Worm (Caenorhabditis elegans) whole organism, L1 larva: ENCODE results near the gene sri-25.
A peak's percentile ranks its signal among the peaks of the same experiment; 100 is the strongest.

Experiments used
- C04F5.9 ChIP-seq: sonication (generic microtip); optimal IDR thresholded peaks from 2 replicates; lab custom pipeline; 2016; ENCODE audit warnings: missing genetic modification characterization, missing compliant biosample characterization
- C16A3.4 ChIP-seq: fragments of 150-350 bp; optimal IDR thresholded peaks from 2 replicates; lab custom pipeline; 2014; ENCODE audit warnings: missing biosample characterization, missing genetic modification characterization
- Y116A8C.19 ChIP-seq: sonication (generic microtip); optimal IDR thresholded peaks from 2 replicates; lab custom pipeline; 2016; ENCODE audit warnings: missing compliant biosample characterization, missing genetic modification characterization, borderline replicate concordance
- aha-1 ChIP-seq: fragments of 150-350 bp; optimal IDR thresholded peaks from 2 replicates; lab custom pipeline; 2014; ENCODE audit warnings: missing biosample characterization, missing genetic modification characterization
- alr-1 ChIP-seq: fragments of 200-800 bp; sonication (Bioruptor generic); optimal IDR thresholded peaks from 2 replicates; lab custom pipeline; 2018; ENCODE audit warnings: borderline replicate concordance, mild to moderate bottlenecking, missing genetic modification characterization, missing compliant biosample characterization
- aly-2 ChIP-seq: fragments of 150-350 bp; optimal IDR thresholded peaks from 2 replicates; lab custom pipeline; 2014; ENCODE audit warnings: missing biosample characterization, missing genetic modification characterization
- blmp-1 ChIP-seq: fragments of 150-350 bp; optimal IDR thresholded peaks from 2 replicates; lab custom pipeline; 2014; ENCODE audit warnings: missing biosample characterization, missing genetic modification characterization
- ceh-82 ChIP-seq, 3 experiments: fragments of 150-350 bp in 1 of 3; sonication (generic microtip) in 2 of 3; optimal IDR thresholded peaks; 2 replicates each; lab custom pipeline; 2014 to 2017; ENCODE audit warnings: missing biosample characterization in 3 of 3, missing genetic modification characterization in 3 of 3
- ceh-90 ChIP-seq: sonication (generic microtip); optimal IDR thresholded peaks from 2 replicates; lab custom pipeline; 2016; ENCODE audit warnings: missing genetic modification characterization, missing compliant biosample characterization
- dpl-1 ChIP-seq, 3 experiments: fragments of 150-350 bp in 2 of 3; sonication (generic microtip) in 1 of 3; optimal IDR thresholded peaks; 2 replicates each; lab custom pipeline; 2014 to 2017; ENCODE audit warnings: missing biosample characterization in 3 of 3, missing genetic modification characterization in 3 of 3, missing genetic modification reagents in 3 of 3
- efl-1 ChIP-seq, 4 experiments: fragments of 150-350 bp; optimal IDR thresholded peaks in 3 of 4; peaks in 1 of 4; 1 replicate in 1 of 4; 2 replicates in 3 of 4; lab custom pipeline; 2014; ENCODE audit warnings: missing biosample characterization in 2 of 4, missing genetic modification characterization in 2 of 4, missing genetic modification reagents in 2 of 4
- egl-27 ChIP-seq, 2 experiments: fragments of 150-350 bp in 1 of 2; sonication (generic microtip); optimal IDR thresholded peaks; 3 replicates each; lab custom pipeline; 2017 to 2018; ENCODE audit warnings: missing biosample characterization in 2 of 2, missing genetic modification characterization in 2 of 2, missing genetic modification reagents in 2 of 2
- elt-2 ChIP-seq: sonication (generic microtip); optimal IDR thresholded peaks from 2 replicates; lab custom pipeline; 2016; ENCODE audit warnings: missing genetic modification characterization, mild to moderate bottlenecking, inconsistent platforms, missing compliant biosample characterization, missing genetic modification reagents
- elt-3 ChIP-seq, 6 experiments: fragments of 150-350 bp in 1 of 6; sonication (generic microtip); optimal IDR thresholded peaks; 2 replicates each; lab custom pipeline; 2017 to 2018; ENCODE audit warnings: missing biosample characterization in 6 of 6, missing genetic modification characterization in 6 of 6, inconsistent platforms in 1 of 6
- fkh-10 ChIP-seq: sonication (generic microtip); optimal IDR thresholded peaks from 2 replicates; lab custom pipeline; 2017; ENCODE audit warnings: missing biosample characterization, missing genetic modification reagents, missing genetic modification characterization
- fkh-8 ChIP-seq: sonication (generic microtip); optimal IDR thresholded peaks from 2 replicates; lab custom pipeline; 2016; ENCODE audit warnings: mild to moderate bottlenecking, missing genetic modification characterization, missing compliant biosample characterization
- hlh-17 ChIP-seq: fragments of 200-800 bp; sonication (Bioruptor generic); optimal IDR thresholded peaks from 2 replicates; lab custom pipeline; 2018; ENCODE audit warnings: missing genetic modification characterization, mild to moderate bottlenecking, missing compliant biosample characterization, moderate library complexity, borderline replicate concordance
- isw-1 ChIP-seq: fragments of 200-800 bp; sonication (Bioruptor generic); IDR thresholded peaks from 2 replicates; pipeline ENCODE4 v1.3.6; 2022; ENCODE audit warnings: missing genetic modification characterization, missing compliant biosample characterization
- jun-1 ChIP-seq: fragments of 150-350 bp; optimal IDR thresholded peaks from 2 replicates; lab custom pipeline; 2014; ENCODE audit warnings: missing biosample characterization, missing genetic modification reagents, missing genetic modification characterization
- lin-13 ChIP-seq: fragments of 150-350 bp; optimal IDR thresholded peaks from 2 replicates; lab custom pipeline; 2014; ENCODE audit warnings: missing biosample characterization, missing genetic modification reagents, missing genetic modification characterization
- lin-35 ChIP-seq, 2 experiments: fragments of 150-350 bp; optimal IDR thresholded peaks; 2 replicates each; lab custom pipeline; 2014; ENCODE audit warnings: missing biosample characterization in 2 of 2, missing genetic modification characterization in 2 of 2, missing genetic modification reagents in 2 of 2
- lir-3 ChIP-seq: sonication (generic microtip); optimal IDR thresholded peaks from 2 replicates; lab custom pipeline; 2016; ENCODE audit warnings: mild to moderate bottlenecking, missing genetic modification characterization, moderate library complexity, missing compliant biosample characterization; ENCODE audit not compliant: poor library complexity
- lsy-2 ChIP-seq, 2 experiments: fragments of 150-350 bp; optimal IDR thresholded peaks; 2 replicates each; lab custom pipeline; 2014; ENCODE audit warnings: missing biosample characterization in 2 of 2, missing genetic modification characterization in 2 of 2
- mab-9 ChIP-seq: fragments of 200-800 bp; sonication (Bioruptor generic); IDR thresholded peaks from 2 replicates; pipeline ENCODE4 v1.3.6; 2022; ENCODE audit warnings: missing genetic modification reagents, missing genetic modification characterization, missing compliant biosample characterization
- mdl-1 ChIP-seq, 2 experiments: fragments of 150-350 bp; optimal IDR thresholded peaks; 2 replicates each; lab custom pipeline; 2014 to 2017; ENCODE audit warnings: missing biosample characterization in 2 of 2, missing genetic modification characterization in 2 of 2, inconsistent platforms in 1 of 2
- mef-2 ChIP-seq: fragments of 150-350 bp; optimal IDR thresholded peaks from 2 replicates; lab custom pipeline; 2014; ENCODE audit warnings: missing biosample characterization, missing genetic modification characterization
- mep-1 ChIP-seq: fragments of 150-350 bp; optimal IDR thresholded peaks from 2 replicates; lab custom pipeline; 2014; ENCODE audit warnings: missing biosample characterization, missing genetic modification characterization
- nhr-11 ChIP-seq: fragments of 150-350 bp; optimal IDR thresholded peaks from 2 replicates; lab custom pipeline; 2014; ENCODE audit warnings: missing biosample characterization, missing genetic modification characterization
- nhr-12 ChIP-seq: sonication (generic microtip); optimal IDR thresholded peaks from 2 replicates; lab custom pipeline; 2017; ENCODE audit warnings: missing biosample characterization, missing genetic modification characterization
- nhr-19 ChIP-seq: fragments of 200-800 bp; sonication (Bioruptor generic); conservative IDR thresholded peaks from 2 replicates; pipeline ENCODE4 v1.3.6; 2022; ENCODE audit warnings: missing genetic modification characterization, missing compliant biosample characterization
- nhr-20 ChIP-seq: sonication (generic microtip); optimal IDR thresholded peaks from 2 replicates; lab custom pipeline; 2016; ENCODE audit warnings: mild to moderate bottlenecking, missing genetic modification characterization, missing compliant biosample characterization
- nhr-237 ChIP-seq: fragments of 150-350 bp; optimal IDR thresholded peaks from 2 replicates; lab custom pipeline; 2014; ENCODE audit warnings: missing biosample characterization, missing genetic modification characterization
- nhr-28 ChIP-seq: fragments of 150-350 bp; optimal IDR thresholded peaks from 2 replicates; lab custom pipeline; 2014; ENCODE audit warnings: missing biosample characterization, missing genetic modification characterization
- nhr-47 ChIP-seq: sonication (generic microtip); optimal IDR thresholded peaks from 2 replicates; lab custom pipeline; 2016; ENCODE audit warnings: mild to moderate bottlenecking, missing genetic modification characterization, moderate library complexity, missing compliant biosample characterization
- nhr-71 ChIP-seq: sonication (generic microtip); optimal IDR thresholded peaks from 2 replicates; lab custom pipeline; 2016; ENCODE audit warnings: mild to moderate bottlenecking, missing genetic modification characterization, moderate library complexity, missing compliant biosample characterization
- nhr-77 ChIP-seq: fragments of 150-350 bp; optimal IDR thresholded peaks from 2 replicates; lab custom pipeline; 2014; ENCODE audit warnings: missing biosample characterization, missing genetic modification characterization
- nhr-90 ChIP-seq: sonication (generic microtip); optimal IDR thresholded peaks from 2 replicates; lab custom pipeline; 2016; ENCODE audit warnings: mild to moderate bottlenecking, missing genetic modification characterization, missing compliant biosample characterization; ENCODE audit not compliant: poor library complexity
- pqm-1 ChIP-seq: sonication (generic microtip); optimal IDR thresholded peaks from 3 replicates; lab custom pipeline; 2017; ENCODE audit warnings: missing biosample characterization, missing genetic modification characterization
- rnt-1 ChIP-seq: sonication (generic microtip); optimal IDR thresholded peaks from 2 replicates; lab custom pipeline; 2016; ENCODE audit warnings: mild to moderate bottlenecking, missing genetic modification characterization, moderate library complexity, missing compliant biosample characterization
- snpc-4 ChIP-seq: fragments of 150-350 bp; optimal IDR thresholded peaks from 2 replicates; lab custom pipeline; 2014; ENCODE audit warnings: missing biosample characterization, missing genetic modification characterization
- sox-4 ChIP-seq: sonication (generic microtip); optimal IDR thresholded peaks from 2 replicates; lab custom pipeline; 2016; ENCODE audit warnings: missing genetic modification characterization, missing compliant biosample characterization
- sptf-1 ChIP-seq: fragments of 150-350 bp; optimal IDR thresholded peaks from 2 replicates; lab custom pipeline; 2014; ENCODE audit warnings: missing biosample characterization, missing genetic modification characterization
- swsn-7 ChIP-seq: sonication (generic microtip); optimal IDR thresholded peaks from 2 replicates; lab custom pipeline; 2016; ENCODE audit warnings: missing genetic modification characterization, missing compliant biosample characterization
- tbx-2 ChIP-seq: sonication (generic microtip); optimal IDR thresholded peaks from 2 replicates; lab custom pipeline; 2016; ENCODE audit warnings: missing genetic modification characterization, missing compliant biosample characterization
- tlp-1 ChIP-seq: fragments of 150-350 bp; optimal IDR thresholded peaks from 2 replicates; lab custom pipeline; 2014; ENCODE audit warnings: missing biosample characterization, missing genetic modification characterization
- unc-130 ChIP-seq: fragments of 150-350 bp; optimal IDR thresholded peaks from 2 replicates; lab custom pipeline; 2017; ENCODE audit warnings: missing biosample characterization, missing genetic modification characterization, inconsistent platforms
- unc-62 ChIP-seq: fragments of 150-350 bp; optimal IDR thresholded peaks from 2 replicates; lab custom pipeline; 2014; ENCODE audit warnings: missing biosample characterization, missing genetic modification reagents, missing genetic modification characterization
- unc-86 ChIP-seq: sonication (generic microtip); optimal IDR thresholded peaks from 2 replicates; lab custom pipeline; 2016; ENCODE audit warnings: missing genetic modification characterization, missing compliant biosample characterization
- unc-98 ChIP-seq: fragments of 200-800 bp; sonication (Bioruptor generic); IDR thresholded peaks from 2 replicates; pipeline ENCODE4 v1.3.6; 2022; ENCODE audit warnings: missing genetic modification characterization, missing compliant biosample characterization
- zag-1 ChIP-seq: fragments of 150-350 bp; optimal IDR thresholded peaks from 2 replicates; lab custom pipeline; 2014; ENCODE audit warnings: missing biosample characterization, missing genetic modification characterization
- ztf-11 ChIP-seq, 2 experiments: sonication (generic microtip); optimal IDR thresholded peaks; 2 replicates each; lab custom pipeline; 2016 to 2017; ENCODE audit warnings: missing genetic modification characterization in 2 of 2, missing biosample characterization in 1 of 2, missing compliant biosample characterization in 1 of 2
- ztf-4 ChIP-seq: fragments of 150-350 bp; optimal IDR thresholded peaks from 2 replicates; lab custom pipeline; 2014; ENCODE audit warnings: missing biosample characterization, missing genetic modification characterization

The sri-25 gene

DNA sequence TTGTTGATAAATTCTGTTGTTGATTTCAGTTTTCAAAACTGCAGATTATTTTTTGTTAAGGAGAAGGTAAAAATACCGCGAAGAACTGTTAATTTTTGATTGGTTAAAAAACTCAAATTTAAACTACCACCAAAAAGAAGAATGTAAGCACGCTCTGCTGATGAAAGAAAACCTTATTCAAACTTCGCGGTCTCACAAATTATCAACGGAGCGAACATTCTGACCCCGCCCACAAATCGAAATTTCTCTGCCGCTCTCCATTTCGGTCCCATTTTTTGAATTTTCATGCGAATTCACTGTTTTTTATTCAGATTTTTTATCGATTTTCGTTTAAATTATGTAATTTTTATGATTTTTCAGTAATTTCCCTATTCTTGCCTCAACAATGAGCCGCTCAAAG, 27.2 kb upstream of the sri-25 start, which contains the start of gene cyn-3:
Gene cyn-3, plus strand, starts transcription at position 361 of the 400 bp plus-strand sequence.
- TF ChIP-seq fkh-10 (GFP tag; lab: Kevin White, UChicago): peak; percentile 56
- TF ChIP-seq mdl-1 (tag; optimal IDR thresholded peaks at IDR 0.05; lab: Kevin White, UChicago): peak in 1 of 2 experiments; percentile 85
- TF ChIP-seq aly-2 (tag; lab: Kevin White, UChicago): peak; percentile 83
- TF ChIP-seq sptf-1: no peak
- peak; percentile 93 for TF ChIP-seq nhr-20 (tag; lab: Kevin White, UChicago)
- TF ChIP-seq jun-1: peak; percentile 88
- peak; percentile 92 for TF ChIP-seq rnt-1 (tag; lab: Kevin White, UChicago)
- peak; percentile 37 for TF ChIP-seq elt-2 (tag; lab: Kevin White, UChicago)
- no peak for TF ChIP-seq nhr-12 (tag; lab: Kevin White, UChicago)
- peak; percentile 99 for TF ChIP-seq dpl-1 (GFP tag; optimal IDR thresholded peaks at IDR 0.05; lab: Kevin White, UChicago)
- no peak for TF ChIP-seq pqm-1 (tag; lab: Kevin White, UChicago)
- peak; percentile 79 for TF ChIP-seq ztf-4
- peak; percentile 74 for TF ChIP-seq nhr-77 (tag; lab: Kevin White, UChicago)
- TF ChIP-seq alr-1: no peak
- no peak for TF ChIP-seq Y116A8C.19 (tag; lab: Kevin White, UChicago)
- no peak for TF ChIP-seq ceh-90 (tag; lab: Kevin White, UChicago)
- TF ChIP-seq isw-1 (GFP tag; lab: Robert Waterston, UW): peak; percentile 91
- no peak for TF ChIP-seq tlp-1 (tag; lab: Kevin White, UChicago)
- peak; percentile 89 for TF ChIP-seq lin-13
- TF ChIP-seq elt-3 (tag; optimal IDR thresholded peaks at IDR 0.05; lab: Kevin White, UChicago): peak in 3 of 6 experiments; percentile 29 to 89 (median 83)
- peak; percentile 91 to 100 for TF ChIP-seq efl-1 (optimal IDR thresholded peaks at IDR 0.05; lab: Kevin White, UChicago)
- TF ChIP-seq efl-1 (GFP tag; optimal IDR thresholded peaks at IDR 0.05 in 1 of 2; lab: Kevin White, UChicago): peak; percentile 99 to 100
- TF ChIP-seq ztf-11 (tag; optimal IDR thresholded peaks at IDR 0.05; lab: Kevin White, UChicago): peak in 1 of 2 experiments; percentile 17
- TF ChIP-seq unc-130: peak; percentile 83
- TF ChIP-seq mep-1 (tag; lab: Kevin White, UChicago): peak; percentile 92
- no peak for TF ChIP-seq unc-62 (GFP tag; lab: Kevin White, UChicago)
- peak; percentile 50 for TF ChIP-seq nhr-11
- peak; percentile 100 for TF ChIP-seq lin-35 (GFP tag; optimal IDR thresholded peaks at IDR 0.05; lab: Kevin White, UChicago)
- no peak for TF ChIP-seq hlh-17 (GFP tag; lab: Kevin White, UChicago)
- peak; percentile 92 for TF ChIP-seq nhr-19 (GFP tag; lab: Robert Waterston, UW)
- TF ChIP-seq unc-98: peak; percentile 8; the same call in 1 of the 2 replicates
- peak; percentile 90 for TF ChIP-seq swsn-7
- peak; percentile 80 to 95 (median 81) for TF ChIP-seq ceh-82 (tag; optimal IDR thresholded peaks at IDR 0.05; lab: Kevin White, UChicago)
- peak; percentile 73 for TF ChIP-seq sox-4
- TF ChIP-seq lsy-2 (tag; optimal IDR thresholded peaks at IDR 0.05; lab: Kevin White, UChicago): peak; percentile 91 to 95
- no peak for TF ChIP-seq zag-1
- peak; percentile 95 for TF ChIP-seq nhr-47 (tag; lab: Kevin White, UChicago)
- peak; percentile 94 for TF ChIP-seq tbx-2 (tag; lab: Kevin White, UChicago)
- peak; percentile 74 for TF ChIP-seq snpc-4 (tag; lab: Kevin White, UChicago)
- TF ChIP-seq nhr-71: peak; percentile 95
- peak; percentile 77 for TF ChIP-seq nhr-237 (tag; lab: Kevin White, UChicago)
- TF ChIP-seq C04F5.9: no peak
- 0 out of 2 replicates have a peak, but pooled peaks have one; percentile 26 for TF ChIP-seq mab-9 (GFP tag; lab: Robert Waterston, UW)
- TF ChIP-seq nhr-90: peak; percentile 85
- TF ChIP-seq egl-27 (tag; optimal IDR thresholded peaks at IDR 0.05; lab: Kevin White, UChicago): no peak
- peak; percentile 90 for TF ChIP-seq unc-86 (tag; lab: Kevin White, UChicago)
- no peak for TF ChIP-seq nhr-28 (tag; lab: Kevin White, UChicago)
- TF ChIP-seq fkh-8 (tag; lab: Kevin White, UChicago): peak; percentile 89
- peak; percentile 91 for TF ChIP-seq blmp-1 (tag; lab: Kevin White, UChicago)
- peak; percentile 64 for TF ChIP-seq lir-3 (tag; lab: Kevin White, UChicago)
- TF ChIP-seq C16A3.4 (tag; lab: Kevin White, UChicago): peak; percentile 95
- TF ChIP-seq aha-1 (tag; lab: Kevin White, UChicago): peak; percentile 56
- peak; percentile 73 for TF ChIP-seq mef-2
